Fruit fly (Drosophila melanogaster) whole organism, embryonic: ENCODE measurements around the gene Lim3.
A peak's percentile ranks its signal among the peaks of the same experiment; 100 is the strongest.

Experiments
- B-H1 ChIP-seq: fragments of 200-800 bp; sonication (Bioruptor generic); IDR thresholded peaks from 3 replicates; pipeline ENCODE4 v1.3.6; 2022; ENCODE audit warnings: missing biosample characterization, missing genetic modification characterization
- CG11085 ChIP-seq: fragments of 200-800 bp; sonication (Bioruptor generic); IDR thresholded peaks from 2 replicates; pipeline ENCODE4 v1.3.6; 2022; ENCODE audit warnings: missing biosample characterization, missing genetic modification characterization
- CG12219 ChIP-seq: fragments of 200-800 bp; sonication (Bioruptor generic); optimal IDR thresholded peaks from 3 replicates; lab custom pipeline; 2018; ENCODE audit warnings: missing biosample characterization, mild to moderate bottlenecking, missing genetic modification characterization
- CG13894 ChIP-seq: fragments of 200-800 bp; sonication (Bioruptor generic); optimal IDR thresholded peaks from 3 replicates; lab custom pipeline; 2018; ENCODE audit warnings: missing biosample characterization, mild to moderate bottlenecking, missing genetic modification characterization, moderate library complexity
- CG14860 ChIP-seq: fragments of 200-800 bp; sonication (Bioruptor generic); IDR thresholded peaks from 3 replicates; pipeline ENCODE4 v1.3.6; 2022; ENCODE audit warnings: missing biosample characterization, missing genetic modification characterization; ENCODE audit not compliant: partially characterized antibody
- CG1603 ChIP-seq: fragments of 200-800 bp; sonication (Bioruptor generic); optimal IDR thresholded peaks from 2 replicates; lab custom pipeline; 2019; ENCODE audit warnings: missing biosample characterization, mild to moderate bottlenecking, missing genetic modification characterization, moderate library complexity
- CG1647 ChIP-seq: fragments of 200-800 bp; sonication (Bioruptor generic); optimal IDR thresholded peaks from 3 replicates; lab custom pipeline; 2016; ENCODE audit warnings: missing biosample characterization, missing genetic modification characterization
- CG17186 ChIP-seq: fragments of 200-800 bp; sonication (Bioruptor generic); optimal IDR thresholded peaks from 3 replicates; lab custom pipeline; 2017; ENCODE audit warnings: missing biosample characterization, missing genetic modification reagents, missing genetic modification characterization
- CG43689 ChIP-seq: fragments of 200-800 bp; sonication (Bioruptor generic); IDR thresholded peaks from 2 replicates; pipeline ENCODE4 v1.3.6; 2022; ENCODE audit warnings: missing biosample characterization, missing genetic modification characterization
- CG5245 ChIP-seq: fragments of 200-800 bp; sonication (Bioruptor generic); optimal IDR thresholded peaks from 3 replicates; lab custom pipeline; 2016; ENCODE audit warnings: missing biosample characterization, missing genetic modification characterization
- CG6683 ChIP-seq: fragments of 200-800 bp; sonication (Bioruptor generic); optimal IDR thresholded peaks from 2 replicates; lab custom pipeline; 2017; ENCODE audit warnings: missing biosample characterization, mild to moderate bottlenecking, missing genetic modification characterization, missing genetic modification reagents
- CG9437 ChIP-seq: fragments of 200-800 bp; sonication (Bioruptor generic); optimal IDR thresholded peaks from 2 replicates; lab custom pipeline; 2018; ENCODE audit warnings: missing biosample characterization, mild to moderate bottlenecking, missing genetic modification characterization
- Camta ChIP-seq: fragments of 200-800 bp; sonication (Bioruptor generic); optimal IDR thresholded peaks from 2 replicates; lab custom pipeline; 2016; ENCODE audit warnings: missing biosample characterization, missing genetic modification characterization
- D19B ChIP-seq: fragments of 200-800 bp; sonication (Bioruptor generic); optimal IDR thresholded peaks from 2 replicates; lab custom pipeline; 2017; ENCODE audit warnings: missing biosample characterization, mild to moderate bottlenecking, missing genetic modification characterization
- Dip2 ChIP-seq: fragments of 200-800 bp; sonication (Bioruptor generic); IDR thresholded peaks from 2 replicates; pipeline ENCODE4 v1.3.6; 2022; ENCODE audit warnings: missing biosample characterization, missing genetic modification characterization
- Ets97D ChIP-seq: fragments of 200-800 bp; sonication (Bioruptor generic); optimal IDR thresholded peaks from 3 replicates; lab custom pipeline; 2016; ENCODE audit warnings: missing biosample characterization, missing genetic modification characterization
- Fer1 ChIP-seq: fragments of 200-800 bp; sonication (Bioruptor generic); optimal IDR thresholded peaks from 2 replicates; lab custom pipeline; 2017; ENCODE audit warnings: missing biosample characterization, mild to moderate bottlenecking, missing genetic modification characterization
- HLH3B ChIP-seq: fragments of 200-800 bp; sonication (Bioruptor generic); IDR thresholded peaks from 2 replicates; pipeline ENCODE4 v1.3.6; 2022; ENCODE audit warnings: missing biosample characterization, missing genetic modification characterization
- Hr78 ChIP-seq, 2 experiments: fragments of 200-800 bp in 1 of 2; fragments of >200 bp in 1 of 2; sonication (Bioruptor generic) in 1 of 2; optimal IDR thresholded peaks; 2 replicates each; lab custom pipeline; 2017 to 2019; ENCODE audit warnings: missing biosample characterization in 2 of 2, missing genetic modification characterization in 2 of 2, mild to moderate bottlenecking in 1 of 2, moderate library complexity in 1 of 2
- MBD-R2 ChIP-seq: fragments of 200-800 bp; sonication (Bioruptor generic); IDR thresholded peaks from 2 replicates; pipeline ENCODE4 v1.3.6; 2022; ENCODE audit warnings: missing biosample characterization, missing genetic modification characterization
- MTF-1 ChIP-seq: fragments of 200-800 bp; sonication (Bioruptor generic); optimal IDR thresholded peaks from 2 replicates; lab custom pipeline; 2018; ENCODE audit warnings: missing biosample characterization, mild to moderate bottlenecking, missing genetic modification characterization, borderline replicate concordance
- Med ChIP-seq: fragments of 200-800 bp; sonication (Bioruptor generic); peaks from one replicate; lab custom pipeline; 2016; ENCODE audit warnings: missing biosample characterization, missing genetic modification characterization, mild to moderate bottlenecking, inconsistent platforms, moderate library complexity
- Myb ChIP-seq: fragments of 200-800 bp; sonication (Bioruptor generic); optimal IDR thresholded peaks from 2 replicates; lab custom pipeline; 2016; ENCODE audit warnings: missing biosample characterization, missing genetic modification characterization
- NfI ChIP-seq: fragments of 200-800 bp; sonication (Bioruptor generic); optimal IDR thresholded peaks from 3 replicates; lab custom pipeline; 2018; ENCODE audit warnings: missing biosample characterization, mild to moderate bottlenecking, missing genetic modification characterization, moderate library complexity
- Oli ChIP-seq: fragments of 200-800 bp; sonication (Bioruptor generic); optimal IDR thresholded peaks from 2 replicates; lab custom pipeline; 2018; ENCODE audit warnings: missing biosample characterization, mild to moderate bottlenecking, missing genetic modification characterization, moderate library complexity
- Optix ChIP-seq: fragments of 200-800 bp; sonication (Bioruptor generic); IDR thresholded peaks from 3 replicates; pipeline ENCODE4 v1.3.6; 2022; ENCODE audit warnings: missing biosample characterization, missing genetic modification characterization
- Scr ChIP-seq: fragments of 200-800 bp; sonication (Bioruptor generic); IDR thresholded peaks from 2 replicates; pipeline ENCODE4 v1.3.6; 2022; ENCODE audit warnings: missing biosample characterization, missing genetic modification characterization; ENCODE audit not compliant: partially characterized antibody
- bowl ChIP-seq: fragments of 200-800 bp; sonication (Bioruptor generic); IDR thresholded peaks from 2 replicates; pipeline ENCODE4 v1.3.6; 2022; ENCODE audit warnings: missing biosample characterization, missing genetic modification characterization
- bsh ChIP-seq, 2 experiments: fragments of 200-800 bp; sonication (Bioruptor generic); optimal IDR thresholded peaks; 2 replicates each; lab custom pipeline; 2017 to 2018; ENCODE audit warnings: mild to moderate bottlenecking in 2 of 2, missing biosample characterization in 2 of 2, missing genetic modification characterization in 2 of 2, moderate library complexity in 1 of 2
- cato ChIP-seq: fragments of 200-800 bp; sonication (Bioruptor generic); optimal IDR thresholded peaks from 2 replicates; lab custom pipeline; 2016; ENCODE audit warnings: missing biosample characterization, missing genetic modification characterization, borderline replicate concordance
- cg ChIP-seq: fragments of 200-800 bp; sonication (Bioruptor generic); optimal IDR thresholded peaks from 3 replicates; lab custom pipeline; 2019; ENCODE audit warnings: missing biosample characterization, mild to moderate bottlenecking, missing genetic modification characterization, moderate library complexity
- ci ChIP-seq: fragments of 200-800 bp; sonication (Bioruptor generic); IDR thresholded peaks from 3 replicates; pipeline ENCODE4 v1.3.6; 2022; ENCODE audit warnings: missing biosample characterization, missing genetic modification characterization
- corto ChIP-seq: fragments of 200-800 bp; sonication (Bioruptor generic); optimal IDR thresholded peaks from 2 replicates; lab custom pipeline; 2016; ENCODE audit warnings: missing biosample characterization, mild to moderate bottlenecking, missing genetic modification characterization, moderate library complexity
- cwo ChIP-seq: fragments of 200-800 bp; sonication (Bioruptor generic); optimal IDR thresholded peaks from 3 replicates; lab custom pipeline; 2017; ENCODE audit warnings: missing biosample characterization, missing genetic modification characterization, mild to moderate bottlenecking, moderate library complexity, missing genetic modification reagents
- gce ChIP-seq: fragments of 200-800 bp; sonication (Bioruptor generic); IDR thresholded peaks from 3 replicates; pipeline ENCODE4 v1.3.6; 2022; ENCODE audit warnings: missing biosample characterization, missing genetic modification characterization
- nmo ChIP-seq: fragments of 200-800 bp; sonication (Bioruptor generic); optimal IDR thresholded peaks from 2 replicates; lab custom pipeline; 2018; ENCODE audit warnings: missing biosample characterization, mild to moderate bottlenecking, missing genetic modification characterization, moderate library complexity
- org-1 ChIP-seq: fragments of 200-800 bp; sonication (Bioruptor generic); optimal IDR thresholded peaks from 2 replicates; lab custom pipeline; 2017; ENCODE audit warnings: missing biosample characterization, missing genetic modification characterization
- sd ChIP-seq: fragments of 200-800 bp; sonication (Bioruptor generic); optimal IDR thresholded peaks from 3 replicates; lab custom pipeline; 2018; ENCODE audit warnings: missing biosample characterization, mild to moderate bottlenecking, missing genetic modification characterization, moderate library complexity
- slbo ChIP-seq: fragments of 200-800 bp; sonication (Bioruptor generic); IDR thresholded peaks from 2 replicates; pipeline ENCODE4 v1.3.6; 2022; ENCODE audit warnings: missing biosample characterization, missing genetic modification characterization
- sna ChIP-seq: fragments of 200-800 bp; sonication (Bioruptor generic); IDR thresholded peaks from 2 replicates; pipeline ENCODE4 v1.3.6; 2022; ENCODE audit warnings: missing biosample characterization, missing genetic modification characterization; ENCODE audit not compliant: partially characterized antibody
- sob ChIP-seq: fragments of 200-800 bp; sonication (Bioruptor generic); IDR thresholded peaks from 2 replicates; pipeline ENCODE4 v1.3.6; 2022; ENCODE audit warnings: missing biosample characterization, missing genetic modification characterization
- stwl ChIP-seq: fragments of 200-800 bp; sonication (Bioruptor generic); optimal IDR thresholded peaks from 3 replicates; lab custom pipeline; 2018; ENCODE audit warnings: missing biosample characterization, mild to moderate bottlenecking, missing genetic modification characterization, moderate library complexity
- unpg ChIP-seq: fragments of 200-800 bp; sonication (Bioruptor generic); optimal IDR thresholded peaks from 3 replicates; lab custom pipeline; 2018; ENCODE audit warnings: missing biosample characterization, mild to moderate bottlenecking, missing genetic modification characterization, moderate library complexity
- wek ChIP-seq: fragments of 200-800 bp; sonication (Bioruptor generic); optimal IDR thresholded peaks from 3 replicates; lab custom pipeline; 2018; ENCODE audit warnings: missing biosample characterization, mild to moderate bottlenecking, missing genetic modification characterization, moderate library complexity
- wor ChIP-seq: fragments of 200-800 bp; sonication (Bioruptor generic); IDR thresholded peaks from 2 replicates; pipeline ENCODE4 v1.3.6; 2022; ENCODE audit warnings: missing biosample characterization, missing genetic modification characterization

The Lim3 gene

DNA sequence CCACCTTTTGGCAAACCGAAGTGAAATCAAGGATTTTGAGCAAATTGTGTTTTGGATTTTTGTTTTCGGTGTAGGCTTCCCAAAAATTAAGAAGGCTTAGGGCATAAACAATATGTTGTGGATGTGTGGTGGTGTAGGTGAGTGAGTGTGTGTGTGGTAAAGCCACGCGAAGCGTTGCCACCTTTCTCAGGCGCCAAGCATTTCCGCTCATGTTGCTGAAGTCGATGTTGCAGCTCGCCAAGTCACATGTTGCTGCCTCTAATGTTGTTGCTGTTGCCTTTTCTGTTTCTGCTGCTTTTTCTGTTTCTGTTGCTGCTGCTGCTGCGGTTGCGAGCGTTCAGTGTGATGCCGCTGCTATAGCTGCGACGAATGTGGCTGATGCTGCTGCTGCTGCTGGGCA lies 28.5 kb downstream of the Lim3 start (continued):
- TF ChIP-seq sob (GFP tag; lab: Robert Waterston, UW) (no peak), Hr78 (GFP tag; optimal IDR thresholded peaks at IDR 0.05; lab: Kevin White, UChicago) (no peak), Camta (no peak), D19B (no peak), wek (GFP tag; lab: Kevin White, UChicago) (peak; percentile 16), sd (tag; lab: Kevin White, UChicago) (no peak), Ets97D (GFP tag; lab: Kevin White, UChicago) (peak; percentile 59), Med (peak; percentile 61), wor (GFP tag; lab: Robert Waterston, UW) (no peak), MTF-1 (GFP tag; lab: Kevin White, UChicago) (peak; percentile 27), CG12219 (peak; percentile 25), nmo (no peak), Fer1 (GFP tag; lab: Kevin White, UChicago) (no peak), B-H1 (GFP tag; lab: Robert Waterston, UW) (no peak), CG11085 (no peak), cwo (GFP tag; lab: Kevin White, UChicago) (no peak), cato (GFP tag; lab: Kevin White, UChicago) (no peak), org-1 (GFP tag; lab: Kevin White, UChicago) (peak; percentile 7), sna (GFP tag; lab: Robert Waterston, UW) (peak; percentile 35; the same call in 1 of the 2 replicates), CG9437 (no peak), ci (GFP tag; lab: Robert Waterston, UW) (peak; percentile 88), Myb (GFP tag; lab: Kevin White, UChicago) (no peak), CG43689 (GFP tag; lab: Robert Waterston, UW) (peak; percentile 41; the same call in 1 of the 2 replicates), corto (GFP tag; lab: Kevin White, UChicago) (no peak), bsh (GFP tag; optimal IDR thresholded peaks at IDR 0.05; lab: Kevin White, UChicago) (peak in 1 of 2 experiments; percentile 22), CG6683 (no peak), cg (GFP tag; lab: Kevin White, UChicago) (peak; percentile 35), CG14860 (GFP tag; lab: Robert Waterston, UW) (no peak), CG5245 (no peak), NfI (no peak), unpg (GFP tag; lab: Kevin White, UChicago) (peak; percentile 10), Optix (GFP tag; lab: Robert Waterston, UW) (no peak), stwl (tag; lab: Kevin White, UChicago) (peak; percentile 65), CG1603 (tag; lab: Kevin White, UChicago) (peak; percentile 33), MBD-R2 (0 out of 2 replicates have a peak, but pooled peaks have one; percentile 21), gce (no peak), slbo (GFP tag; lab: Robert Waterston, UW) (0 out of 2 replicates have a peak, but pooled peaks have one; percentile 10), Scr (GFP tag; lab: Robert Waterston, UW) (no peak), CG17186 (GFP tag; lab: Kevin White, UChicago) (no peak), bowl (GFP tag; lab: Robert Waterston, UW) (peak; percentile 18; the same call in 1 of the 2 replicates), Dip2 (no peak), CG13894 (tag; lab: Kevin White, UChicago) (no peak), HLH3B (GFP tag; lab: Robert Waterston, UW) (0 out of 2 replicates have a peak, but pooled peaks have one; percentile 4), Oli (tag; lab: Kevin White, UChicago) (no peak), CG1647 (no peak)
